Fruit fly (Drosophila melanogaster) whole organism, prepupa: ENCODE results near the gene a10.
A peak's percentile ranks its signal among the peaks of the same experiment; 100 is the strongest.

ENCODE experiments used
- Blimp-1 ChIP-seq: fragments of 200-800 bp; sonication (Bioruptor generic); optimal IDR thresholded peaks from 3 replicates; lab custom pipeline; 2017; ENCODE audit warnings: missing biosample characterization, missing genetic modification characterization, mild to moderate bottlenecking, moderate library complexity, missing genetic modification reagents
- CG11902 ChIP-seq: fragments of 200-800 bp; sonication (Bioruptor generic); optimal IDR thresholded peaks from 3 replicates; lab custom pipeline; 2016; ENCODE audit warnings: missing biosample characterization, missing genetic modification characterization
- CG3919 ChIP-seq: fragments of 200-800 bp; sonication (Bioruptor generic); optimal IDR thresholded peaks from 3 replicates; lab custom pipeline; 2016; ENCODE audit warnings: missing biosample characterization, missing genetic modification characterization
- CG6163 ChIP-seq: fragments of 200-800 bp; sonication (Bioruptor generic); IDR thresholded peaks from 3 replicates; pipeline ENCODE4 v1.3.6; 2022; ENCODE audit warnings: missing biosample characterization, missing genetic modification characterization
- CG6854 ChIP-seq: fragments of 200-800 bp; sonication (Bioruptor generic); optimal IDR thresholded peaks from 2 replicates; lab custom pipeline; 2017; ENCODE audit warnings: missing biosample characterization, mild to moderate bottlenecking, missing genetic modification characterization
- Eip78C ChIP-seq: fragments of 200-800 bp; sonication (Bioruptor generic); peaks from one replicate; lab custom pipeline; 2016; ENCODE audit warnings: missing biosample characterization, missing genetic modification characterization
- Ets96B ChIP-seq: fragments of 200-800 bp; optimal IDR thresholded peaks from 2 replicates; lab custom pipeline; 2019; ENCODE audit warnings: missing biosample characterization, mild to moderate bottlenecking, missing genetic modification characterization, moderate library complexity
- OdsH ChIP-seq: fragments of 200-800 bp; sonication (Bioruptor generic); optimal IDR thresholded peaks from 3 replicates; lab custom pipeline; 2016; ENCODE audit warnings: missing biosample characterization, missing genetic modification characterization
- Smox ChIP-seq: fragments of 200-800 bp; sonication (Bioruptor generic); optimal IDR thresholded peaks from 3 replicates; lab custom pipeline; 2016; ENCODE audit warnings: missing biosample characterization, missing genetic modification characterization
- dac ChIP-seq: fragments of 200-800 bp; sonication (Bioruptor generic); optimal IDR thresholded peaks from 2 replicates; lab custom pipeline; 2017; ENCODE audit warnings: missing biosample characterization, mild to moderate bottlenecking, missing genetic modification characterization
- fd59A ChIP-seq: fragments of 200-800 bp; sonication (Bioruptor generic); optimal IDR thresholded peaks from 2 replicates; lab custom pipeline; 2017; ENCODE audit warnings: missing biosample characterization, mild to moderate bottlenecking, missing genetic modification characterization, missing genetic modification reagents
- spab ChIP-seq: fragments of 200-800 bp; sonication (Bioruptor generic); optimal IDR thresholded peaks from 2 replicates; lab custom pipeline; 2017; ENCODE audit warnings: missing biosample characterization, mild to moderate bottlenecking, missing genetic modification characterization, missing genetic modification reagents

dm6 chr3L:17031971-17032370 is 8.4 kb upstream of the a10 start, which contains the start of gene Ilp8:
- no peak for TF ChIP-seq Smox (GFP tag; lab: Kevin White, UChicago)
- no peak for TF ChIP-seq fd59A (GFP tag; lab: Kevin White, UChicago)
- TF ChIP-seq dac (GFP tag; lab: Kevin White, UChicago): no peak
- TF ChIP-seq OdsH: no peak
- TF ChIP-seq CG6854 (GFP tag; lab: Kevin White, UChicago): peak; percentile 49
- no peak for TF ChIP-seq CG3919
- no peak for TF ChIP-seq Ets96B (tag; lab: Kevin White, UChicago)
- TF ChIP-seq spab: no peak
- no peak for TF ChIP-seq CG6163 (GFP tag; lab: Robert Waterston, UW)
- TF ChIP-seq Eip78C (GFP tag; lab: Kevin White, UChicago): no peak
- TF ChIP-seq CG11902 (GFP tag; lab: Kevin White, UChicago): no peak
- TF ChIP-seq Blimp-1 (GFP tag; lab: Kevin White, UChicago): peak; percentile 13
